Fruit fly (Drosophila melanogaster) whole organism, embryonic: ENCODE measurements around the gene cyr.
A peak's percentile ranks its signal among the peaks of the same experiment; 100 is the strongest.

Experiments used
- BtbVII ChIP-seq: fragments of 200-800 bp; sonication (Bioruptor generic); optimal IDR thresholded peaks from 3 replicates; lab custom pipeline; 2017; ENCODE audit warnings: missing biosample characterization, mild to moderate bottlenecking, missing genetic modification characterization
- CG1233 ChIP-seq: fragments of 200-800 bp; sonication (Bioruptor generic); optimal IDR thresholded peaks from 4 replicates; lab custom pipeline; 2018; ENCODE audit warnings: missing biosample characterization, mild to moderate bottlenecking, missing genetic modification characterization
- CG13624 ChIP-seq: fragments of 200-800 bp; sonication (Bioruptor generic); optimal IDR thresholded peaks from 2 replicates; lab custom pipeline; 2016; ENCODE audit warnings: missing biosample characterization, missing genetic modification characterization
- CG14710 ChIP-seq: fragments of 200-800 bp; sonication (Bioruptor generic); optimal IDR thresholded peaks from 3 replicates; lab custom pipeline; 2019; ENCODE audit warnings: missing biosample characterization, mild to moderate bottlenecking, missing genetic modification characterization, moderate library complexity
- CG14965 ChIP-seq: fragments of 200-800 bp; sonication (Bioruptor generic); optimal IDR thresholded peaks from 2 replicates; lab custom pipeline; 2016; ENCODE audit warnings: missing biosample characterization, missing genetic modification characterization, borderline replicate concordance
- CG1529 ChIP-seq: fragments of 200-800 bp; sonication (Bioruptor generic); optimal IDR thresholded peaks from 3 replicates; lab custom pipeline; 2018; ENCODE audit warnings: missing biosample characterization, missing genetic modification characterization
- CG15514 ChIP-seq: fragments of 200-800 bp; sonication (Bioruptor generic); optimal IDR thresholded peaks from 3 replicates; lab custom pipeline; 2017; ENCODE audit warnings: missing biosample characterization, missing genetic modification characterization, mild to moderate bottlenecking, moderate library complexity, missing genetic modification reagents
- CG1602 ChIP-seq: fragments of 200-800 bp; sonication (Bioruptor generic); optimal IDR thresholded peaks from 3 replicates; lab custom pipeline; 2016; ENCODE audit warnings: missing biosample characterization, missing genetic modification characterization
- CG1603 ChIP-seq: fragments of 200-800 bp; sonication (Bioruptor generic); optimal IDR thresholded peaks from 2 replicates; lab custom pipeline; 2019; ENCODE audit warnings: missing biosample characterization, mild to moderate bottlenecking, missing genetic modification characterization, moderate library complexity
- CG1647 ChIP-seq: fragments of 200-800 bp; sonication (Bioruptor generic); optimal IDR thresholded peaks from 3 replicates; lab custom pipeline; 2016; ENCODE audit warnings: missing biosample characterization, missing genetic modification characterization
- CG17359 ChIP-seq: fragments of 200-800 bp; sonication (Bioruptor generic); optimal IDR thresholded peaks from 3 replicates; lab custom pipeline; 2018; ENCODE audit warnings: missing biosample characterization, mild to moderate bottlenecking, missing genetic modification characterization, moderate library complexity
- CG17568 ChIP-seq: fragments of 200-800 bp; sonication (Bioruptor generic); optimal IDR thresholded peaks from 2 replicates; lab custom pipeline; 2018; ENCODE audit warnings: missing biosample characterization, mild to moderate bottlenecking, missing genetic modification characterization, moderate library complexity
- CG17912 ChIP-seq: fragments of 200-800 bp; sonication (Bioruptor generic); optimal IDR thresholded peaks from 2 replicates; lab custom pipeline; 2018; ENCODE audit warnings: missing biosample characterization, mild to moderate bottlenecking, missing genetic modification characterization
- CG2875 ChIP-seq: fragments of 200-800 bp; sonication (Bioruptor generic); optimal IDR thresholded peaks from 2 replicates; lab custom pipeline; 2017; ENCODE audit warnings: missing biosample characterization, mild to moderate bottlenecking, missing genetic modification characterization, missing genetic modification reagents
- CG33213 ChIP-seq: fragments of 200-800 bp; sonication (Bioruptor generic); optimal IDR thresholded peaks from 3 replicates; lab custom pipeline; 2016; ENCODE audit warnings: missing biosample characterization, missing genetic modification characterization
- CG34422 ChIP-seq: fragments of 200-800 bp; sonication (Bioruptor generic); IDR thresholded peaks from 3 replicates; pipeline ENCODE4 v1.3.6; 2022; ENCODE audit warnings: missing biosample characterization, missing genetic modification characterization
- CG4404 ChIP-seq: fragments of 200-800 bp; sonication (Bioruptor generic); IDR thresholded peaks from 2 replicates; pipeline ENCODE4 v1.3.6; 2022; ENCODE audit warnings: missing biosample characterization, missing genetic modification characterization
- CG5953 ChIP-seq: fragments of 200-800 bp; sonication (Bioruptor generic); IDR thresholded peaks from 2 replicates; pipeline ENCODE4 v1.3.6; 2022; ENCODE audit warnings: missing biosample characterization, missing genetic modification characterization
- CG9215 ChIP-seq: fragments of 200-800 bp; sonication (Bioruptor generic); IDR thresholded peaks from 2 replicates; pipeline ENCODE4 v1.3.6; 2022; ENCODE audit warnings: missing biosample characterization, missing genetic modification characterization
- CG9797 ChIP-seq: fragments of 200-800 bp; sonication (Bioruptor generic); optimal IDR thresholded peaks from 3 replicates; lab custom pipeline; 2018; ENCODE audit warnings: missing biosample characterization, mild to moderate bottlenecking, missing genetic modification characterization
- CG9876 ChIP-seq: fragments of 200-800 bp; sonication (Bioruptor generic); optimal IDR thresholded peaks from 2 replicates; lab custom pipeline; 2016; ENCODE audit warnings: missing biosample characterization, missing genetic modification characterization
- CTCF ChIP-seq: fragments of 200-800 bp; sonication (Bioruptor generic); optimal IDR thresholded peaks from 2 replicates; lab custom pipeline; 2017; ENCODE audit warnings: missing biosample characterization, mild to moderate bottlenecking, missing genetic modification characterization, moderate library complexity
- Dad ChIP-seq: fragments of 200-800 bp; sonication (Bioruptor generic); optimal IDR thresholded peaks from 3 replicates; lab custom pipeline; 2016; ENCODE audit warnings: missing biosample characterization, missing genetic modification characterization
- Dp ChIP-seq: fragments of 200-800 bp; sonication (Bioruptor generic); optimal IDR thresholded peaks from 2 replicates; lab custom pipeline; 2018; ENCODE audit warnings: missing biosample characterization, mild to moderate bottlenecking, missing genetic modification characterization, moderate library complexity
- Dref ChIP-seq: fragments of 200-800 bp; sonication (Bioruptor generic); IDR thresholded peaks from 2 replicates; pipeline ENCODE4 v1.3.6; 2022; ENCODE audit warnings: missing biosample characterization, missing genetic modification characterization
- Hey ChIP-seq: fragments of 200-800 bp; sonication (Bioruptor generic); optimal IDR thresholded peaks from 3 replicates; lab custom pipeline; 2018; ENCODE audit warnings: missing biosample characterization, mild to moderate bottlenecking, missing genetic modification characterization
- Hsf ChIP-seq: fragments of 200-800 bp; sonication (Bioruptor generic); optimal IDR thresholded peaks from 3 replicates; lab custom pipeline; 2016; ENCODE audit warnings: missing biosample characterization, missing genetic modification characterization
- MBD-R2 ChIP-seq: fragments of 200-800 bp; sonication (Bioruptor generic); IDR thresholded peaks from 2 replicates; pipeline ENCODE4 v1.3.6; 2022; ENCODE audit warnings: missing biosample characterization, missing genetic modification characterization
- Mrtf ChIP-seq: fragments of 200-800 bp; sonication (Bioruptor generic); IDR thresholded peaks from 3 replicates; pipeline ENCODE4 v1.3.6; 2022; ENCODE audit warnings: missing biosample characterization, missing genetic modification characterization
- NC2β ChIP-seq: fragments of 200-800 bp; sonication (Bioruptor generic); optimal IDR thresholded peaks from 2 replicates; lab custom pipeline; 2016; ENCODE audit warnings: missing biosample characterization, missing genetic modification characterization
- NK7.1 ChIP-seq: fragments of 200-800 bp; sonication (Bioruptor generic); optimal IDR thresholded peaks from 3 replicates; lab custom pipeline; 2016; ENCODE audit warnings: missing biosample characterization, missing genetic modification characterization
- Opbp ChIP-seq: fragments of 200-800 bp; sonication (Bioruptor generic); IDR thresholded peaks from 3 replicates; pipeline ENCODE4 v1.3.6; 2022; ENCODE audit warnings: missing biosample characterization, missing genetic modification characterization; ENCODE audit not compliant: partially characterized antibody
- Pdp1 ChIP-seq, 2 experiments: fragments of 200-800 bp; sonication (Bioruptor generic); optimal IDR thresholded peaks; 3 replicates each; lab custom pipeline; 2016; ENCODE audit warnings: missing biosample characterization in 2 of 2, missing genetic modification characterization in 2 of 2, mild to moderate bottlenecking in 1 of 2, moderate library complexity in 1 of 2
- TFAM ChIP-seq: fragments of 200-800 bp; sonication (Bioruptor generic); optimal IDR thresholded peaks from 2 replicates; lab custom pipeline; 2017; ENCODE audit warnings: missing biosample characterization, missing genetic modification characterization, inconsistent platforms
- Xrp1 ChIP-seq: fragments of 200-800 bp; sonication (Bioruptor generic); IDR thresholded peaks from 2 replicates; pipeline ENCODE4 v1.3.6; 2022; ENCODE audit warnings: missing biosample characterization, missing genetic modification characterization
- chinmo ChIP-seq: fragments of 200-800 bp; sonication (Bioruptor generic); IDR thresholded peaks from 4 replicates; pipeline ENCODE4 v1.3.6; 2022; ENCODE audit warnings: missing biosample characterization, missing genetic modification characterization; ENCODE audit not compliant: partially characterized antibody
- crc ChIP-seq: fragments of 200-800 bp; sonication (Bioruptor generic); optimal IDR thresholded peaks from 2 replicates; lab custom pipeline; 2016; ENCODE audit warnings: missing biosample characterization, missing genetic modification characterization
- gfzf ChIP-seq: fragments of 200-800 bp; sonication (Bioruptor generic); optimal IDR thresholded peaks from 2 replicates; lab custom pipeline; 2016; ENCODE audit warnings: missing biosample characterization, mild to moderate bottlenecking, missing genetic modification characterization, moderate library complexity
- insv ChIP-seq, 2 experiments: fragments of 200-800 bp; sonication (Bioruptor generic); optimal IDR thresholded peaks; 3 replicates each; lab custom pipeline; 2016 to 2018; ENCODE audit warnings: missing biosample characterization in 2 of 2, missing genetic modification characterization in 2 of 2
- klu ChIP-seq: fragments of 200-800 bp; sonication (Bioruptor generic); IDR thresholded peaks from 2 replicates; pipeline ENCODE4 v1.3.6; 2022; ENCODE audit warnings: missing biosample characterization, missing genetic modification characterization
- lmd ChIP-seq: fragments of 200-800 bp; sonication (Bioruptor generic); IDR thresholded peaks from 2 replicates; pipeline ENCODE4 v1.3.6; 2022; ENCODE audit warnings: missing biosample characterization, missing genetic modification characterization
- pita ChIP-seq: fragments of 200-800 bp; sonication (Bioruptor generic); optimal IDR thresholded peaks from 2 replicates; lab custom pipeline; 2017; ENCODE audit warnings: missing biosample characterization, mild to moderate bottlenecking, missing genetic modification characterization
- ro ChIP-seq: fragments of 200-800 bp; sonication (Bioruptor generic); IDR thresholded peaks from 2 replicates; pipeline ENCODE4 v1.3.6; 2022; ENCODE audit warnings: missing biosample characterization, missing genetic modification characterization
- sc ChIP-seq, 3 experiments: fragments of >200 bp in 2 of 3; fragments of 200-800 bp in 1 of 3; sonication (Bioruptor generic) in 1 of 3; optimal IDR thresholded peaks; 2 replicates in 2 of 3; 3 replicates in 1 of 3; lab custom pipeline; 2017; ENCODE audit warnings: mild to moderate bottlenecking in 1 of 3, missing biosample characterization in 1 of 3, missing genetic modification characterization in 1 of 3, missing genetic modification reagents in 1 of 3
- sens-2 ChIP-seq: fragments of 200-800 bp; sonication (Bioruptor generic); IDR thresholded peaks from 2 replicates; pipeline ENCODE4 v1.3.6; 2022; ENCODE audit warnings: missing biosample characterization, missing genetic modification characterization
- sqz ChIP-seq: fragments of 200-800 bp; sonication (Bioruptor generic); optimal IDR thresholded peaks from 3 replicates; lab custom pipeline; 2018; ENCODE audit warnings: missing biosample characterization, mild to moderate bottlenecking, missing genetic modification characterization
- tap ChIP-seq: fragments of 200-800 bp; optimal IDR thresholded peaks from 3 replicates; lab custom pipeline; 2019; ENCODE audit warnings: missing biosample characterization, mild to moderate bottlenecking, missing genetic modification characterization, moderate library complexity
- vfl ChIP-seq: fragments of 200-800 bp; sonication (Bioruptor generic); optimal IDR thresholded peaks from 2 replicates; lab custom pipeline; 2016; ENCODE audit warnings: missing biosample characterization, missing genetic modification characterization
- vnd ChIP-seq: fragments of 200-800 bp; sonication (Bioruptor generic); IDR thresholded peaks from 3 replicates; pipeline ENCODE4 v1.3.6; 2022; ENCODE audit warnings: missing biosample characterization, missing genetic modification characterization; ENCODE audit not compliant: partially characterized antibody
- vvl ChIP-seq: fragments of 200-800 bp; sonication (Bioruptor generic); IDR thresholded peaks from 2 replicates; pipeline ENCODE4 v1.3.6; 2022; ENCODE audit warnings: missing biosample characterization, missing genetic modification characterization
- zf30C ChIP-seq: fragments of 200-800 bp; sonication (Bioruptor generic); optimal IDR thresholded peaks from 3 replicates; lab custom pipeline; 2018; ENCODE audit warnings: missing biosample characterization, mild to moderate bottlenecking, missing genetic modification characterization

cyr gene

dm6 chrX:8093722-8094177 lies 41.8 kb downstream of the cyr start, which contains the start of gene UbcE2H (continued):
- TF ChIP-seq sc (optimal IDR thresholded peaks at IDR 0.05; lab: Kevin White, UChicago) (no peak), sc (GFP tag; optimal IDR thresholded peaks at IDR 0.05; lab: Kevin White, UChicago) (no peak), BtbVII (peak; percentile 6), NK7.1 (no peak), NC2β (peak; percentile 3), klu (GFP tag; lab: Robert Waterston, UW) (no peak), CG13624 (peak; percentile 18), Hsf (no peak), vvl (GFP tag; lab: Robert Waterston, UW) (peak; percentile 77), crc (GFP tag; lab: Kevin White, UChicago) (no peak), CG1233 (GFP tag; lab: Kevin White, UChicago) (peak; percentile 29), Dp (GFP tag; lab: Kevin White, UChicago) (peak; percentile 77), CTCF (GFP tag; lab: Kevin White, UChicago) (peak; percentile 61), chinmo (GFP tag; lab: Robert Waterston, UW) (no peak), Hey (tag; lab: Kevin White, UChicago) (no peak), gfzf (GFP tag; lab: Kevin White, UChicago) (peak; percentile 96), CG2875 (GFP tag; lab: Kevin White, UChicago) (no peak), Opbp (peak; percentile 16; the same call in 1 of the 3 replicates), CG33213 (GFP tag; lab: Kevin White, UChicago) (peak; percentile 47), CG4404 (no peak), vfl (GFP tag; lab: Kevin White, UChicago) (no peak), vnd (no peak), Xrp1 (GFP tag; lab: Robert Waterston, UW) (no peak), CG1603 (peak; percentile 71), insv (GFP tag; optimal IDR thresholded peaks at IDR 0.05; lab: Kevin White, UChicago) (peak in 1 of 2 experiments; percentile 7), CG17912 (GFP tag; lab: Kevin White, UChicago) (no peak), tap (tag; lab: Kevin White, UChicago) (no peak), lmd (GFP tag; lab: Robert Waterston, UW) (no peak), CG34422 (GFP tag; lab: Robert Waterston, UW) (peak; percentile 11; the same call in 1 of the 3 replicates), TFAM (no peak), sens-2 (GFP tag; lab: Robert Waterston, UW) (no peak), Dref (peak; percentile 46; the same call in 1 of the 2 replicates), ro (GFP tag; lab: Robert Waterston, UW) (no peak), CG14710 (tag; lab: Kevin White, UChicago) (peak; percentile 37), CG14965 (GFP tag; lab: Kevin White, UChicago) (no peak), zf30C (GFP tag; lab: Kevin White, UChicago) (peak; percentile 27), sqz (GFP tag; lab: Kevin White, UChicago) (peak; percentile 31), MBD-R2 (GFP tag; lab: Robert Waterston, UW) (peak; percentile 35; the same call in 1 of the 2 replicates), CG9215 (no peak), pita (GFP tag; lab: Kevin White, UChicago) (peak; percentile 70), CG15514 (GFP tag; lab: Kevin White, UChicago) (peak; percentile 91), Pdp1 (GFP tag; optimal IDR thresholded peaks at IDR 0.05; lab: Kevin White, UChicago) (peak in 1 of 2 experiments; percentile 39), CG9876 (no peak), CG5953 (GFP tag; lab: Robert Waterston, UW) (no peak), CG17359 (tag; lab: Kevin White, UChicago) (no peak), CG9797 (GFP tag; lab: Kevin White, UChicago) (peak; percentile 92), CG17568 (peak; percentile 14), CG1602 (GFP tag; lab: Kevin White, UChicago) (no peak), CG1529 (GFP tag; lab: Kevin White, UChicago) (peak; percentile 8), CG1647 (GFP tag; lab: Kevin White, UChicago) (no peak), Mrtf (GFP tag; lab: Robert Waterston, UW) (no peak), Dad (GFP tag; lab: Kevin White, UChicago) (no peak)
